Worm (Caenorhabditis elegans) whole organism, L1 larva: ENCODE data around the gene str-78.
A peak's percentile ranks its signal among the peaks of the same experiment; 100 is the strongest.

ENCODE experiments used
- blmp-1 ChIP-seq: fragments of 150-350 bp; optimal IDR thresholded peaks from 2 replicates; lab custom pipeline; 2014; ENCODE audit warnings: missing biosample characterization, missing genetic modification characterization
- ceh-63 ChIP-seq: fragments of 200-800 bp; sonication (Bioruptor generic); optimal IDR thresholded peaks from 2 replicates; lab custom pipeline; 2018; ENCODE audit warnings: mild to moderate bottlenecking, missing genetic modification characterization, missing compliant biosample characterization
- dsc-1 ChIP-seq: sonication (generic microtip); optimal IDR thresholded peaks from 2 replicates; lab custom pipeline; 2016; ENCODE audit warnings: mild to moderate bottlenecking, missing genetic modification characterization, missing compliant biosample characterization
- efl-1 ChIP-seq, 4 experiments: fragments of 150-350 bp; optimal IDR thresholded peaks in 3 of 4; peaks in 1 of 4; 1 replicate in 1 of 4; 2 replicates in 3 of 4; lab custom pipeline; 2014; ENCODE audit warnings: missing biosample characterization in 2 of 4, missing genetic modification characterization in 2 of 4, missing genetic modification reagents in 2 of 4
- elt-2 ChIP-seq: sonication (generic microtip); optimal IDR thresholded peaks from 2 replicates; lab custom pipeline; 2016; ENCODE audit warnings: missing genetic modification characterization, mild to moderate bottlenecking, inconsistent platforms, missing compliant biosample characterization, missing genetic modification reagents
- fkh-4 ChIP-seq: sonication (generic microtip); optimal IDR thresholded peaks from 2 replicates; lab custom pipeline; 2016; ENCODE audit warnings: missing compliant biosample characterization, missing genetic modification characterization, borderline replicate concordance
- hpl-2 ChIP-seq: fragments of 150-350 bp; optimal IDR thresholded peaks from 2 replicates; lab custom pipeline; 2014; ENCODE audit warnings: missing biosample characterization, missing genetic modification reagents, missing genetic modification characterization
- jun-1 ChIP-seq: fragments of 150-350 bp; optimal IDR thresholded peaks from 2 replicates; lab custom pipeline; 2014; ENCODE audit warnings: missing biosample characterization, missing genetic modification reagents, missing genetic modification characterization
- lin-13 ChIP-seq: fragments of 150-350 bp; optimal IDR thresholded peaks from 2 replicates; lab custom pipeline; 2014; ENCODE audit warnings: missing biosample characterization, missing genetic modification reagents, missing genetic modification characterization
- lin-39 ChIP-seq: fragments of 150-350 bp; optimal IDR thresholded peaks from 2 replicates; lab custom pipeline; 2014; ENCODE audit warnings: missing biosample characterization, missing genetic modification reagents, missing genetic modification characterization
- nhr-20 ChIP-seq: sonication (generic microtip); optimal IDR thresholded peaks from 2 replicates; lab custom pipeline; 2016; ENCODE audit warnings: mild to moderate bottlenecking, missing genetic modification characterization, missing compliant biosample characterization
- nhr-47 ChIP-seq: sonication (generic microtip); optimal IDR thresholded peaks from 2 replicates; lab custom pipeline; 2016; ENCODE audit warnings: mild to moderate bottlenecking, missing genetic modification characterization, moderate library complexity, missing compliant biosample characterization
- nhr-85 ChIP-seq: sonication (generic microtip); peaks from one replicate; lab custom pipeline; 2016; ENCODE audit warnings: missing genetic modification characterization, inconsistent platforms, missing compliant biosample characterization
- pqm-1 ChIP-seq: sonication (generic microtip); optimal IDR thresholded peaks from 3 replicates; lab custom pipeline; 2017; ENCODE audit warnings: missing biosample characterization, missing genetic modification characterization
- skn-1 ChIP-seq: fragments of 150-350 bp; optimal IDR thresholded peaks from 2 replicates; lab custom pipeline; 2014; ENCODE audit warnings: missing biosample characterization, missing genetic modification characterization
- snu-23 ChIP-seq: sonication (generic microtip); optimal IDR thresholded peaks from 2 replicates; lab custom pipeline; 2016; ENCODE audit warnings: missing genetic modification characterization, missing compliant biosample characterization
- sup-37 ChIP-seq: fragments of 200-800 bp; sonication (Bioruptor generic); optimal IDR thresholded peaks from 2 replicates; lab custom pipeline; 2018; ENCODE audit warnings: mild to moderate bottlenecking, missing genetic modification characterization, missing compliant biosample characterization
- swsn-7 ChIP-seq: sonication (generic microtip); optimal IDR thresholded peaks from 2 replicates; lab custom pipeline; 2016; ENCODE audit warnings: missing genetic modification characterization, missing compliant biosample characterization

str-78 gene

DNA sequence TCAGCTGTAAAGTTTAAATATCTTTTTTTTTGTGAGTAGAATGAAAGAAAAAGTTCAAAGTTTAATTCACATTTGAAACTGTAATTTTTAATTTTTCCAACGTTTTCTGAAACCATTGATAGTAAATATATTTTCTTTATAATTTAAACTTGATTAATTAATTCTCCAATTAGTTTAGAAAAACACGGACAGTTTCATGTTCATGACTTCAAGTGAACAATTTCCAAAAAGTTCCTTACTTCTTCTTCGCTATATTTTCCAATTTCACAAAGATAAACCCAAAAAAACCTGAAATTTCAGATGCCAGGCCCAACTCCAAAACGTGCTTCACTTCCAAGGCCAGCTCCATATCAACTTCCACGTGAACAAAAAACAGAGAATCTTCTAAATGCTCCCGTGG, 38.5 kb downstream of the str-78 start, which contains the start of gene M199.2:
Gene M199.2 (plus strand): TSS at position 301 of the 400 bp plus-strand sequence.
- TF ChIP-seq dsc-1: no peak
- TF ChIP-seq, all 84 proteins: peak for 0

DNA sequence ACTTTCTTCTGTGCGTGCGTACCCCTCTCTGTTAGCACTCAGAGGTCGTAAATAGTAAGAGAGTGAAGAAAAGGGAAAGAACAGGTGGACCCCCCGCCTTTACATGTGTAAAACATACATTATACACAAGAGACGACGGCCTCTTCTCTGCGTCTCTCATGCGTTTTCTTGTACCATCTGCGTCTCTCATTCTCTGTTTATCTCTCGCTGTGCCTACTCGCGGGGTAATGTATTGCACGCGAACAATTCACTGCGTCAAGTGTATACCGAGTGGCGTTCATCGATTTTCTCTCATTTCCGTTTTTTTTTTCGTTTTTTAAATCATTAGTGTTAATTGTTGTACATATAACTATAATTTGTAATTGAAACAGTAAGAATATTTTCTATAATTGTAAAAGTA, 39.8 kb downstream of the str-78 start:
- TF ChIP-seq hpl-2 (no peak), blmp-1 (tag; lab: Kevin White, UChicago) (peak; percentile 18), nhr-47 (tag; lab: Kevin White, UChicago) (peak; percentile 14), nhr-20 (tag; lab: Kevin White, UChicago) (peak; percentile 4), swsn-7 (tag; lab: Kevin White, UChicago) (peak; percentile 14), efl-1 (optimal IDR thresholded peaks at IDR 0.05; lab: Kevin White, UChicago) (peak; percentile 28 to 46), efl-1 (GFP tag; optimal IDR thresholded peaks at IDR 0.05 in 1 of 2; lab: Kevin White, UChicago) (peak in 1 of 2 experiments; percentile 88), nhr-85 (tag; lab: Kevin White, UChicago) (peak; percentile 48), lin-13 (GFP tag; lab: Kevin White, UChicago) (peak; percentile 25), sup-37 (GFP tag; lab: Kevin White, UChicago) (no peak)
- TF ChIP-seq, all 84 proteins: peak for 7

DNA sequence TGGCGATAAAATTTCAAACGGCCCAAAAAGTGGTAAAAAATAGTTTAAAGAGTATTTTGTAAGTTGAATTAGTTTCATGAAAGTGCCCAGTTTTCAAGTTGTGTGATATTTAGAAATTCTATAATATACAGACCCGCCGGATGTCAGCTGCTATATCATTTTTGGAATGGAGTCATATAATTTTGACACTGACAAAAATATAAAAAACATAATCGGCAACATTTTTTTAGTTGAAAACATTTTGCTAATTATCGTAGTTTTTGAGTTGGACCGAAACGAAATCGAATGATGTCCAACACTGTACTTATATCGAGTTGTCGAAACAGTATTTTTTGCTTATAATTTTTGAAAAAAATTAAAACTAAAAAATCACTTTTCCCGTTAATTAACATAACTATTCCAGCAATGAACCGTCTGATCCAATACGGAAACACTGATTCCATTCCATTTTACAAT, 43.8 kb downstream of the str-78 start, which contains the start of gene srt-44:
Gene srt-44 (plus strand): TSS at position 406 of the 456 bp plus-strand sequence.
- no peak for TF ChIP-seq skn-1 (tag; lab: Kevin White, UChicago)
- no peak for TF ChIP-seq elt-2 (tag; lab: Kevin White, UChicago)
- TF ChIP-seq ceh-63 (GFP tag; lab: Kevin White, UChicago): no peak
- TF ChIP-seq jun-1 (tag; lab: Kevin White, UChicago): no peak
- TF ChIP-seq efl-1 (optimal IDR thresholded peaks at IDR 0.05; lab: Kevin White, UChicago): no peak
- peak in 1 of 2 experiments; percentile 55 for TF ChIP-seq efl-1 (GFP tag; optimal IDR thresholded peaks at IDR 0.05 in 1 of 2; lab: Kevin White, UChicago)
- TF ChIP-seq pqm-1 (tag; lab: Kevin White, UChicago): no peak
- TF ChIP-seq fkh-4: no peak
- no peak for TF ChIP-seq lin-39
- no peak for TF ChIP-seq snu-23

DNA sequence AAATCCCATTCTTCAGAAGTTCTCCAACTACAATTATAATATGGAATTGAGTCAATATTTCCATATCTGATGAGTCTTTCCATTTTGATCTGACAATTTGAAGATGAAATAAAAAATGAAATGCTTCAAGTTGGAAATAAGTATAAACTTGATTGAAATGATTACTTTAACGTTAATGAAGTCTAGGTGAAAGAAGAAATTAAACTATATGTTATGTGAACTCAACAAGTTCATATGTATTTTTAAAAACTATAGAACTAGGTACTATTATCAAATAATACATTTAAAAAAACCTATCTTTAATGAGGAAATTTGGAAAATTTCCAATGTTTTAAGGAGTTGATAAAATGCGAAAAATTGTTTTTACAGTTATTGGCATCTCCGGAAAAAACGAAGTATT, 48.7 kb downstream of the str-78 start, which contains the start of gene srt-49:
Gene srt-49 (minus strand): TSS at position 101 of the 400 bp plus-strand sequence.
- no peak for TF ChIP-seq nhr-47 (tag; lab: Kevin White, UChicago)
